Worm (Caenorhabditis elegans) whole organism, L3 larva: ENCODE results near the gene serp-1.2.
A peak's percentile ranks its signal among the peaks of the same experiment; 100 is the strongest.

Source experiments
- R02D3.7 ChIP-seq: fragments of 150-350 bp; optimal IDR thresholded peaks from 2 replicates; lab custom pipeline; 2014; ENCODE audit warnings: missing biosample characterization, missing genetic modification characterization
- ZK546.5 ChIP-seq: sonication (generic microtip); optimal IDR thresholded peaks from 2 replicates; lab custom pipeline; 2017; ENCODE audit warnings: missing biosample characterization, missing genetic modification characterization
- aly-2 ChIP-seq: fragments of 150-350 bp; optimal IDR thresholded peaks from 2 replicates; lab custom pipeline; 2014; ENCODE audit warnings: missing biosample characterization, missing genetic modification characterization
- ama-1 ChIP-seq: fragments of 150-350 bp; optimal IDR thresholded peaks from 2 replicates; lab custom pipeline; 2018
- daf-12 ChIP-seq: fragments of 150-350 bp; optimal IDR thresholded peaks from 2 replicates; lab custom pipeline; 2014; ENCODE audit warnings: missing biosample characterization, missing genetic modification reagents, missing genetic modification characterization
- egl-27 ChIP-seq: sonication (generic microtip); optimal IDR thresholded peaks from 4 replicates; lab custom pipeline; 2017; ENCODE audit warnings: missing biosample characterization, missing genetic modification reagents, missing genetic modification characterization
- elt-1 ChIP-seq: fragments of 150-350 bp; optimal IDR thresholded peaks from 2 replicates; lab custom pipeline; 2014; ENCODE audit warnings: missing biosample characterization, missing genetic modification characterization
- elt-2 ChIP-seq: sonication (generic microtip); optimal IDR thresholded peaks from 2 replicates; lab custom pipeline; 2016; ENCODE audit warnings: missing genetic modification reagents, mild to moderate bottlenecking, missing genetic modification characterization, missing compliant biosample characterization
- elt-3 ChIP-seq, 3 experiments: fragments of 150-350 bp in 1 of 3; sonication (generic microtip) in 2 of 3; optimal IDR thresholded peaks; 2 replicates in 2 of 3; 4 replicates in 1 of 3; lab custom pipeline; 2014 to 2017; ENCODE audit warnings: missing biosample characterization in 3 of 3, missing genetic modification characterization in 3 of 3
- eor-1 ChIP-seq, 2 experiments: fragments of 150-350 bp; optimal IDR thresholded peaks; 2 replicates each; lab custom pipeline; 2014 to 2018; ENCODE audit warnings: missing biosample characterization in 2 of 2, missing genetic modification characterization in 2 of 2
- fkh-2 ChIP-seq: fragments of 150-350 bp; optimal IDR thresholded peaks from 2 replicates; lab custom pipeline; 2014; ENCODE audit warnings: missing biosample characterization, missing genetic modification reagents, missing genetic modification characterization
- jun-1 ChIP-seq: fragments of 150-350 bp; optimal IDR thresholded peaks from 2 replicates; lab custom pipeline; 2014; ENCODE audit warnings: missing biosample characterization, missing genetic modification reagents, missing genetic modification characterization
- lin-39 ChIP-seq: fragments of 150-350 bp; optimal IDR thresholded peaks from 2 replicates; lab custom pipeline; 2018; ENCODE audit warnings: missing biosample characterization, missing genetic modification reagents, missing genetic modification characterization
- nfya-1 ChIP-seq: sonication (generic microtip); optimal IDR thresholded peaks from 2 replicates; lab custom pipeline; 2017; ENCODE audit warnings: missing genetic modification characterization, mild to moderate bottlenecking, missing compliant biosample characterization, antibody characterized with exemption, moderate library complexity; ENCODE audit not compliant: insufficient read depth
- nhr-11 ChIP-seq: fragments of 150-350 bp; optimal IDR thresholded peaks from 2 replicates; lab custom pipeline; 2014; ENCODE audit warnings: missing biosample characterization, missing genetic modification characterization
- nhr-12 ChIP-seq: fragments of 150-350 bp; optimal IDR thresholded peaks from 2 replicates; lab custom pipeline; 2014; ENCODE audit warnings: missing biosample characterization, missing genetic modification characterization
- nhr-23 ChIP-seq: fragments of 150-350 bp; optimal IDR thresholded peaks from 2 replicates; lab custom pipeline; 2014; ENCODE audit warnings: missing biosample characterization, missing genetic modification reagents, missing genetic modification characterization
- nhr-237 ChIP-seq: fragments of 150-350 bp; optimal IDR thresholded peaks from 2 replicates; lab custom pipeline; 2014; ENCODE audit warnings: missing biosample characterization, missing genetic modification characterization
- nhr-43 ChIP-seq: sonication (generic microtip); optimal IDR thresholded peaks from 2 replicates; lab custom pipeline; 2016; ENCODE audit warnings: mild to moderate bottlenecking, missing genetic modification characterization, missing compliant biosample characterization; ENCODE audit not compliant: poor library complexity, severe bottlenecking
- nhr-67 ChIP-seq: fragments of 150-350 bp; optimal IDR thresholded peaks from 2 replicates; lab custom pipeline; 2014; ENCODE audit warnings: missing biosample characterization, missing genetic modification characterization
- nhr-76 ChIP-seq: fragments of 150-350 bp; sonication (generic microtip); optimal IDR thresholded peaks from 5 replicates; lab custom pipeline; 2014; ENCODE audit warnings: missing biosample characterization, missing genetic modification characterization
- nhr-77 ChIP-seq: fragments of 150-350 bp; optimal IDR thresholded peaks from 2 replicates; lab custom pipeline; 2014; ENCODE audit warnings: missing biosample characterization, missing genetic modification characterization
- sea-2 ChIP-seq: fragments of 150-350 bp; sonication (generic microtip); optimal IDR thresholded peaks from 4 replicates; lab custom pipeline; 2014; ENCODE audit warnings: missing biosample characterization, missing genetic modification reagents, missing genetic modification characterization
- skn-1 ChIP-seq: fragments of 150-350 bp; optimal IDR thresholded peaks from 2 replicates; lab custom pipeline; 2014; ENCODE audit warnings: missing biosample characterization, missing genetic modification characterization
- tbx-2 ChIP-seq: sonication (generic microtip); optimal IDR thresholded peaks from 2 replicates; lab custom pipeline; 2016; ENCODE audit warnings: mild to moderate bottlenecking, missing genetic modification characterization, missing compliant biosample characterization
- unc-62 ChIP-seq: fragments of 150-350 bp; sonication (generic microtip); optimal IDR thresholded peaks from 4 replicates; lab custom pipeline; 2014; ENCODE audit warnings: missing biosample characterization, missing genetic modification reagents, missing genetic modification characterization
- zag-1 ChIP-seq: fragments of 150-350 bp; optimal IDR thresholded peaks from 2 replicates; lab custom pipeline; 2014; ENCODE audit warnings: missing biosample characterization, missing genetic modification characterization
- ztf-11 ChIP-seq: fragments of 150-350 bp; optimal IDR thresholded peaks from 2 replicates; lab custom pipeline; 2014; ENCODE audit warnings: missing biosample characterization, missing genetic modification characterization
- ztf-4 ChIP-seq: fragments of 150-350 bp; optimal IDR thresholded peaks from 2 replicates; lab custom pipeline; 2014; ENCODE audit warnings: missing biosample characterization, missing genetic modification characterization

Gene serp-1.2

DNA sequence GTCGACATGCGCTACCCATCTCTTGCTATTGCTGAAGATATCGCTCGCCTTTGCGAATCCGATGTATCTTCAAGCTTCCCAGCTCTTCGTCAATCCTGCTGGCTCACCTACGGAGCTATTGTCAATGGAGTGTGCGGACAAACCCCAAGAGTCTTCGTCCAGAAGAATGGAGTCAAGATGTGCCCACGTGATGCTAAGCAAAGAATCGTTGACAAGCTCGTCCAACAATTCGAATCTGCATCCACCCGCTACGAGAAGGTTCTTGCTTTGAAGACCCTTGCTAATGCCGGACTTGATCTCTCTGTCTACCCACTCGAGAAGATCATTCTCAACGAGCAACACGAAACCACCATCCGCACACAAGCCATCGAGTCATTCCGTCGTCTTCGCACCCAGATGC lies 37.2 kb downstream of the serp-1.2 start:
- TF ChIP-seq ZK546.5 = no peak
- no peak for TF ChIP-seq jun-1 (tag; lab: Kevin White, UChicago)
- no peak for TF ChIP-seq nhr-43 (tag; lab: Kevin White, UChicago)
- no peak for TF ChIP-seq nfya-1 (tag; lab: Kevin White, UChicago)
- TF ChIP-seq lin-39 (tag; lab: Kevin White, UChicago) = no peak
- TF ChIP-seq nhr-67 (tag; lab: Kevin White, UChicago) = no peak
- no peak for TF ChIP-seq ztf-11 (tag; lab: Kevin White, UChicago)
- no peak for TF ChIP-seq nhr-12
- no peak for TF ChIP-seq nhr-77
- TF ChIP-seq elt-2 (tag; lab: Kevin White, UChicago) = no peak
- no peak for TF ChIP-seq nhr-237 (tag; lab: Kevin White, UChicago)

DNA sequence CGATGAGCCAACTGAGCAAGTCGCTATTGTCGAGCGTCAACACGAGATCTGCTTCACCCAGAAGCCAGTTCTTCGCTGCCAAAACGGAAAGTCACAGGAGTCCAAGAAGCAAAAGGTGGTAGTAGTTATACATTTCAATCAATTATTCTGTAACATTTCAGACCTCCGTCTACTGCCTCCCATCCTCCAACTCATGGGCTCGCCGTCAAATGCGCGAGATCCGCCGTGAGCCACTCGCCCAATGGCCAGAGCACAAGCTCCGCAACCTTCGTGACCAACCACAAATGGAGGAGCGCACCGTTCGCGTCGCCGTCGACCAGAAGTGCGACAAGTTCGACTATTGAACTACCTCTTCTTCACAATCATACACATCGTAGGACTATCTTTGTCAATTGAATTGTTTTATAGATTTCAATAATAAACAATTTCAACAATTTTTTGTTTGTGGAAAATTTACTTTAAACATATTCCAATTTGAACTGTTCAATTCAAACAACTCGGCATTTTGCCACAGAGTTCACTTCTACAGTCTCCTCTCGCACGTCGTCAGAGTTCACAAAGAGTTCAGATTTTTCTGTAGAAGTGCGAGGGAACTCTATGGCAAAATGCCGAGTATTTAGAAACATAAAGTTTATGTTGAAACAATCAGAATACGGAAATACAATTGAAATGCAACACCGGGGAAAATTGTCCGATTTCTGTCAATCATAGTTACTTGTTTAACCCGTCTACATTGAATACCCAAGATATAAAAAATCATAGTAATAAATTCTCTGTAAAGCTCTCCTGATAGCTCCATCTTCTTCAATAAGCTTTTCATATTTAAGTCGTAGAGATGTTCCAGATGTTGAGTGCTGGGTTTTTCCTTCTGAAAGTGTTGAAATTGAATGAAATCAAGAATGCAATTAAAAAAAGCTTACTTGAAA lies 40.8 kb downstream of the serp-1.2 start:
- TF ChIP-seq elt-2 (tag; lab: Kevin White, UChicago) (no peak), skn-1 (tag; lab: Kevin White, UChicago) (no peak), eor-1 (tag; optimal IDR thresholded peaks at IDR 0.05; lab: Kevin White, UChicago) (no peak), nhr-11 (tag; lab: Kevin White, UChicago) (no peak), unc-62 (GFP tag; lab: Kevin White, UChicago) (no peak), elt-3 (tag; optimal IDR thresholded peaks at IDR 0.05; lab: Kevin White, UChicago) (no peak), nhr-12 (no peak), daf-12 (tag; lab: Kevin White, UChicago) (no peak), tbx-2 (tag; lab: Kevin White, UChicago) (no peak), R02D3.7 (tag; lab: Kevin White, UChicago) (no peak), nfya-1 (tag; lab: Kevin White, UChicago) (no peak)
- TF ChIP-seq, all 47 proteins: peak for 0

ce11 chrIV:8268024-8268423 lies 42.5 kb downstream of the serp-1.2 start, which contains the start of the genes K07H8.5 and K07H8.8:
K07H8.5 (plus strand) TSS chrIV:8268324.
K07H8.8 (minus strand) TSS chrIV:8268412.
- TF ChIP-seq daf-12 (tag; lab: Kevin White, UChicago) = no peak
- TF ChIP-seq ZK546.5 = no peak
- no peak for TF ChIP-seq zag-1 (tag; lab: Kevin White, UChicago)
- no peak for TF ChIP-seq aly-2
- no peak for TF ChIP-seq jun-1 (tag; lab: Kevin White, UChicago)
- TF ChIP-seq nfya-1 (tag; lab: Kevin White, UChicago) = no peak
- TF ChIP-seq fkh-2 (tag; lab: Kevin White, UChicago) = no peak
- TF ChIP-seq egl-27 (tag; lab: Kevin White, UChicago) = no peak

DNA sequence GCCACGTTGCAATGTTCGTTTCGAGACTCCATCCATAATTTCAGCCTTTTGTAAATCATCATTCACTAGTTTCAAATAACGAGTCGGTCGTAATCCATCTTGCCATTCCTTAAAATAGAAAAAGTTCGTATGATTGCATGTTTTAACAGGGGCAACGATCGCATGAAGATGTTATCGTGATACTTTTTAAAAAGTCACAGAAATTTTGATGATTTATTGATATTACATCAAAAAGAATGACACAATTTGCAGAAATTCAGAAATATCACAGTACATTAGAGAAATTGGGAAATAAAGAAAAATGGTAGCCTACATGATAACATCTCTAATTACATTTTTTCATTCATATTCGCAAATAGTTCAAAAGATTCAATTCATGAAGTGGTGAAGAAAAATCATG lies 47.9 kb downstream of the serp-1.2 start:
- TF ChIP-seq ztf-4 (tag; lab: Kevin White, UChicago) = no peak
- TF ChIP-seq R02D3.7 (tag; lab: Kevin White, UChicago) = no peak
- no peak for TF ChIP-seq ama-1 (lab: Kevin White, UChicago)
- no peak for TF ChIP-seq eor-1 (tag; optimal IDR thresholded peaks at IDR 0.05; lab: Kevin White, UChicago)
- TF ChIP-seq elt-1 (tag; lab: Kevin White, UChicago) = peak; percentile 66
- TF ChIP-seq sea-2 (GFP tag; lab: Kevin White, UChicago) = no peak
- TF ChIP-seq nhr-76 (tag; lab: Kevin White, UChicago) = no peak
- no peak for TF ChIP-seq nhr-23 (tag; lab: Kevin White, UChicago)

- no peak for TF ChIP-seq ztf-11 (tag; lab: Kevin White, UChicago)
- no peak for TF ChIP-seq aly-2
Observed at ce11 chrIV:8275232-8275631, 49.8 kb downstream of the serp-1.2 start, which contains the start of gene K07H8.11. K07H8.11 (minus strand) TSS chrIV:8275332.
